Comparison of ENCODE assay signal across 1 fruit fly cellular context in the genomic region with DNA sequence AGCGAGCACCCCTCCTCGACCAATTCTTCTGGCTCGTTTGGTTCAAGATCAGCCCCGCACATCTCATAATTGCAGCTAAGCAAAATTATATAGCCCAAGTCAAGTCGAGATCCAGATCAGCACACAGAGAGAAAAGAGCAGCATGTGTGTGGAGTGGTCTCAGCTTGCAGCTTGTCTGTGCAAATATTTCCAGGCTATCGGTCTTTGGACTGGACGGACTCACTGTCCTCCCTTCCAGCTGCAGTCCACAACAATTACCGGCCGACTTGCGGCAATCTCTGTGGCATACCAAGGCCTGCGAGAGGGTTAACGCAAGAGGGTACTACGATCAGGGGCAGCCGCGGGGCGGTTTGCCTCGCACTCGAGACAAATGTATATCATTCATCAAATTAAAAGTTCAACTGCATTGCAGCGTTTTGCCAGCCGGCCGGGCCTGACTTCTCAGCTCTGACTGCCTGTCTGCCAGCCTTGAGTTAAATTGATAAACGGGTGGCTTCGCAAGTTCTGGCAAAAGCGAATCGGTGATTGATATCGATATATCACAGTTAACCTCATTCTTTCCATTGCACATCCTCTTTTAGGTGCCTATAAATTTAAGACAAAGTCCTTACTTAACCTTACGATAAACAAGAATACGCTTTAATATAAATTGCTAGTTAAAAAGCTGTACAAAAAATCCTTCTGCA.
TF ChIP-seq lines count a peak whose summit lies in the region.

No protein-coding gene starts in this region.

TF ChIP-seq in whole organism, prepupa, 60 proteins besides CTCF, POLR2A, EP300 and RAD21 (continued from another document):
- no peak for TF ChIP-seq salr (GFP tag; optimal IDR thresholded peaks at IDR 0.05; lab: Kevin White, UChicago)
- TF ChIP-seq CG32006 (GFP tag; optimal IDR thresholded peaks at IDR 0.05; lab: Kevin White, UChicago): peak; percentile 41
- no peak for TF ChIP-seq CG3032 (tag; optimal IDR thresholded peaks at IDR 0.05; lab: Kevin White, UChicago)
- no peak for TF ChIP-seq CG6792 (GFP tag; optimal IDR thresholded peaks at IDR 0.05; lab: Kevin White, UChicago)
- no peak for TF ChIP-seq Gug (GFP tag; IDR thresholded peaks at IDR 0.05; lab: Robert Waterston, UW)
- TF ChIP-seq acj6 (GFP tag; optimal IDR thresholded peaks at IDR 0.05; lab: Kevin White, UChicago): no peak
- no peak for TF ChIP-seq CG1621 (tag; optimal IDR thresholded peaks at IDR 0.05; lab: Kevin White, UChicago)
- TF ChIP-seq CG3919 (GFP tag; optimal IDR thresholded peaks at IDR 0.05; lab: Kevin White, UChicago): no peak
- TF ChIP-seq net (GFP tag; optimal IDR thresholded peaks at IDR 0.05; lab: Kevin White, UChicago): no peak
- peak; percentile 1 for TF ChIP-seq vri (GFP tag; optimal IDR thresholded peaks at IDR 0.05; lab: Kevin White, UChicago)
- TF ChIP-seq fkh (GFP tag; optimal IDR thresholded peaks at IDR 0.05; lab: Kevin White, UChicago): no peak
- TF ChIP-seq Blimp-1 (GFP tag; optimal IDR thresholded peaks at IDR 0.05; lab: Kevin White, UChicago): no peak
- TF ChIP-seq CG6854 (GFP tag; optimal IDR thresholded peaks at IDR 0.05; lab: Kevin White, UChicago): peak; percentile 47
- TF ChIP-seq CG11902 (GFP tag; optimal IDR thresholded peaks at IDR 0.05; lab: Kevin White, UChicago): no peak
- TF ChIP-seq CG8632 (GFP tag; optimal IDR thresholded peaks at IDR 0.05; lab: Kevin White, UChicago): no peak
- TF ChIP-seq achi (GFP tag; optimal IDR thresholded peaks at IDR 0.05; lab: Kevin White, UChicago): no peak
- peak; percentile 1 for TF ChIP-seq OdsH (GFP tag; optimal IDR thresholded peaks at IDR 0.05; lab: Kevin White, UChicago)
- no peak for TF ChIP-seq esn (GFP tag; optimal IDR thresholded peaks at IDR 0.05; lab: Kevin White, UChicago)
- peak; percentile 69 for TF ChIP-seq Eip78C (GFP tag; lab: Kevin White, UChicago)
- no peak for TF ChIP-seq dac (GFP tag; optimal IDR thresholded peaks at IDR 0.05; lab: Kevin White, UChicago)
- peak; percentile 0 for TF ChIP-seq CG4318 (GFP tag; optimal IDR thresholded peaks at IDR 0.05; lab: Kevin White, UChicago)
- TF ChIP-seq Met (GFP tag; optimal IDR thresholded peaks at IDR 0.05; lab: Kevin White, UChicago): no peak
- TF ChIP-seq CG10669 (GFP tag; optimal IDR thresholded peaks at IDR 0.05; lab: Kevin White, UChicago): no peak
- TF ChIP-seq dsx (GFP tag; optimal IDR thresholded peaks at IDR 0.05; lab: Kevin White, UChicago; ENCODE audit: poor library complexity, severe bottlenecking): peak; percentile 12
- no peak for TF ChIP-seq pdm3 (GFP tag; optimal IDR thresholded peaks at IDR 0.05; lab: Kevin White, UChicago)
- TF ChIP-seq CG8319 (GFP tag; optimal IDR thresholded peaks at IDR 0.05; lab: Kevin White, UChicago): no peak
- TF ChIP-seq cyc (GFP tag; optimal IDR thresholded peaks at IDR 0.05; lab: Kevin White, UChicago): no peak
- TF ChIP-seq lz (GFP tag; optimal IDR thresholded peaks at IDR 0.05; lab: Kevin White, UChicago): peak; percentile 12
- no peak for TF ChIP-seq CG15336 (GFP tag; IDR thresholded peaks at IDR 0.05; lab: Robert Waterston, UW)
- TF ChIP-seq svp (GFP tag; lab: Kevin White, UChicago): peak; percentile 61
- no peak for TF ChIP-seq CG6276 (GFP tag; optimal IDR thresholded peaks at IDR 0.05; lab: Kevin White, UChicago)
- no peak for TF ChIP-seq Sox102F (GFP tag; optimal IDR thresholded peaks at IDR 0.05; lab: Kevin White, UChicago)
- no peak for TF ChIP-seq eg (GFP tag; IDR thresholded peaks at IDR 0.05; lab: Robert Waterston, UW)
- no peak for TF ChIP-seq CG11762 (GFP tag; optimal IDR thresholded peaks at IDR 0.05; lab: Kevin White, UChicago; ENCODE audit: insufficient read depth)
- TF ChIP-seq CG6163 (GFP tag; IDR thresholded peaks at IDR 0.05; lab: Robert Waterston, UW): 0 out of 3 replicates have a peak, but pooled peaks have one; percentile 5
